Fruit fly (Drosophila melanogaster): ENCODE data around the gene term.

- TF ChIP-seq CG14711 (tag; optimal IDR thresholded peaks at IDR 0.05) = no peak
- no peak for TF ChIP-seq CG11617 (GFP tag; optimal IDR thresholded peaks at IDR 0.05)
- no peak for TF ChIP-seq Hr96 (GFP tag; optimal IDR thresholded peaks at IDR 0.05)
Observed at dm6 chr3L:18628458-18628857, 34.9 kb upstream of the term start.
